Worm (Caenorhabditis elegans) whole organism, late embryonic: Measurements from ENCODE around the gene lin-18.

Experiments used
- fkh-6 ChIP-seq: sonication (generic microtip); optimal IDR thresholded peaks from 2 replicates; lab custom pipeline; 2016; ENCODE audit warnings: missing genetic modification characterization, missing compliant biosample characterization
- pqm-1 ChIP-seq: sonication (generic microtip); optimal IDR thresholded peaks from 2 replicates; lab custom pipeline; 2016; ENCODE audit warnings: missing genetic modification characterization, missing compliant biosample characterization

- TF ChIP-seq fkh-6 (tag; lab: Kevin White, UChicago), result no peak
- TF ChIP-seq pqm-1, result no peak
Observed at ce11 chrX:3991652-3992051, 33.3 kb downstream of the lin-18 start.
